Worm (Caenorhabditis elegans) whole organism, L1 larva: ENCODE data around the gene sra-26.
"Not testable (repeated sequence)": the region's sequence is repeated elsewhere in the genome, so short reads cannot be mapped to it uniquely, and the experiment has no call there.

Experiments used
- C16A3.4 ChIP-seq: fragments of 150-350 bp; optimal IDR thresholded peaks from 2 replicates; lab custom pipeline; 2014; ENCODE audit warnings: missing biosample characterization, missing genetic modification characterization
- C34B4.2 ChIP-seq: sonication (generic microtip); optimal IDR thresholded peaks from 2 replicates; lab custom pipeline; 2017; ENCODE audit warnings: mild to moderate bottlenecking, missing genetic modification characterization, missing compliant biosample characterization
- Y116A8C.19 ChIP-seq: sonication (generic microtip); optimal IDR thresholded peaks from 2 replicates; lab custom pipeline; 2016; ENCODE audit warnings: missing compliant biosample characterization, missing genetic modification characterization, borderline replicate concordance
- aly-2 ChIP-seq: fragments of 150-350 bp; optimal IDR thresholded peaks from 2 replicates; lab custom pipeline; 2014; ENCODE audit warnings: missing biosample characterization, missing genetic modification characterization
- ama-1 ChIP-seq: fragments of 150-350 bp; optimal IDR thresholded peaks from 2 replicates; lab custom pipeline; 2014
- ceh-8 ChIP-seq: fragments of 200-800 bp; sonication (Bioruptor generic); optimal IDR thresholded peaks from 2 replicates; lab custom pipeline; 2018; ENCODE audit warnings: mild to moderate bottlenecking, missing genetic modification characterization, moderate library complexity, missing compliant biosample characterization
- ceh-82 ChIP-seq, 3 experiments: fragments of 150-350 bp in 1 of 3; sonication (generic microtip) in 2 of 3; optimal IDR thresholded peaks; 2 replicates each; lab custom pipeline; 2014 to 2017; ENCODE audit warnings: missing biosample characterization in 3 of 3, missing genetic modification characterization in 3 of 3
- ceh-88 ChIP-seq: fragments of 200-800 bp; sonication (Bioruptor generic); IDR thresholded peaks from 2 replicates; pipeline ENCODE4 v1.3.6; 2022; ENCODE audit warnings: missing genetic modification characterization, missing compliant biosample characterization
- dsc-1 ChIP-seq: sonication (generic microtip); optimal IDR thresholded peaks from 2 replicates; lab custom pipeline; 2016; ENCODE audit warnings: mild to moderate bottlenecking, missing genetic modification characterization, missing compliant biosample characterization
- efl-3 ChIP-seq: fragments of 200-800 bp; sonication (Bioruptor generic); optimal IDR thresholded peaks from 2 replicates; lab custom pipeline; 2018; ENCODE audit warnings: mild to moderate bottlenecking, missing genetic modification characterization, missing compliant biosample characterization
- egl-13 ChIP-seq: sonication (generic microtip); optimal IDR thresholded peaks from 2 replicates; lab custom pipeline; 2016; ENCODE audit warnings: missing genotype, missing genetic modification reagents, missing genetic modification characterization, missing compliant biosample characterization
- elt-2 ChIP-seq: sonication (generic microtip); optimal IDR thresholded peaks from 2 replicates; lab custom pipeline; 2016; ENCODE audit warnings: missing genetic modification characterization, mild to moderate bottlenecking, inconsistent platforms, missing compliant biosample characterization, missing genetic modification reagents
- elt-3 ChIP-seq, 6 experiments: fragments of 150-350 bp in 1 of 6; sonication (generic microtip); optimal IDR thresholded peaks; 2 replicates each; lab custom pipeline; 2017 to 2018; ENCODE audit warnings: missing biosample characterization in 6 of 6, missing genetic modification characterization in 6 of 6, inconsistent platforms in 1 of 6
- grh-1 ChIP-seq: fragments of 200-800 bp; sonication (Bioruptor generic); IDR thresholded peaks from 2 replicates; pipeline ENCODE4 v1.3.6; 2022; ENCODE audit warnings: missing genetic modification reagents, missing genetic modification characterization, missing compliant biosample characterization
- hpl-2 ChIP-seq: fragments of 150-350 bp; optimal IDR thresholded peaks from 2 replicates; lab custom pipeline; 2014; ENCODE audit warnings: missing biosample characterization, missing genetic modification reagents, missing genetic modification characterization
- jun-1 ChIP-seq: fragments of 150-350 bp; optimal IDR thresholded peaks from 2 replicates; lab custom pipeline; 2014; ENCODE audit warnings: missing biosample characterization, missing genetic modification reagents, missing genetic modification characterization
- lin-13 ChIP-seq: fragments of 150-350 bp; optimal IDR thresholded peaks from 2 replicates; lab custom pipeline; 2014; ENCODE audit warnings: missing biosample characterization, missing genetic modification reagents, missing genetic modification characterization
- lin-15B ChIP-seq: fragments of 150-350 bp; sonication (generic microtip); optimal IDR thresholded peaks from 3 replicates; lab custom pipeline; 2014; ENCODE audit warnings: missing biosample characterization, missing genetic modification characterization
- lin-35 ChIP-seq, 2 experiments: fragments of 150-350 bp; optimal IDR thresholded peaks; 2 replicates each; lab custom pipeline; 2014; ENCODE audit warnings: missing biosample characterization in 2 of 2, missing genetic modification characterization in 2 of 2, missing genetic modification reagents in 2 of 2
- lin-39 ChIP-seq: fragments of 150-350 bp; optimal IDR thresholded peaks from 2 replicates; lab custom pipeline; 2014; ENCODE audit warnings: missing biosample characterization, missing genetic modification reagents, missing genetic modification characterization
- mab-9 ChIP-seq: fragments of 200-800 bp; sonication (Bioruptor generic); IDR thresholded peaks from 2 replicates; pipeline ENCODE4 v1.3.6; 2022; ENCODE audit warnings: missing genetic modification reagents, missing genetic modification characterization, missing compliant biosample characterization
- mep-1 ChIP-seq: fragments of 150-350 bp; optimal IDR thresholded peaks from 2 replicates; lab custom pipeline; 2014; ENCODE audit warnings: missing biosample characterization, missing genetic modification characterization
- nhr-20 ChIP-seq: sonication (generic microtip); optimal IDR thresholded peaks from 2 replicates; lab custom pipeline; 2016; ENCODE audit warnings: mild to moderate bottlenecking, missing genetic modification characterization, missing compliant biosample characterization
- nhr-28 ChIP-seq: fragments of 150-350 bp; optimal IDR thresholded peaks from 2 replicates; lab custom pipeline; 2014; ENCODE audit warnings: missing biosample characterization, missing genetic modification characterization
- nhr-47 ChIP-seq: sonication (generic microtip); optimal IDR thresholded peaks from 2 replicates; lab custom pipeline; 2016; ENCODE audit warnings: mild to moderate bottlenecking, missing genetic modification characterization, moderate library complexity, missing compliant biosample characterization
- nhr-71 ChIP-seq: sonication (generic microtip); optimal IDR thresholded peaks from 2 replicates; lab custom pipeline; 2016; ENCODE audit warnings: mild to moderate bottlenecking, missing genetic modification characterization, moderate library complexity, missing compliant biosample characterization
- nhr-77 ChIP-seq: fragments of 150-350 bp; optimal IDR thresholded peaks from 2 replicates; lab custom pipeline; 2014; ENCODE audit warnings: missing biosample characterization, missing genetic modification characterization
- nhr-85 ChIP-seq: sonication (generic microtip); peaks from one replicate; lab custom pipeline; 2016; ENCODE audit warnings: missing genetic modification characterization, inconsistent platforms, missing compliant biosample characterization
- rnt-1 ChIP-seq: sonication (generic microtip); optimal IDR thresholded peaks from 2 replicates; lab custom pipeline; 2016; ENCODE audit warnings: mild to moderate bottlenecking, missing genetic modification characterization, moderate library complexity, missing compliant biosample characterization
- snu-23 ChIP-seq: sonication (generic microtip); optimal IDR thresholded peaks from 2 replicates; lab custom pipeline; 2016; ENCODE audit warnings: missing genetic modification characterization, missing compliant biosample characterization
- sptf-1 ChIP-seq: fragments of 150-350 bp; optimal IDR thresholded peaks from 2 replicates; lab custom pipeline; 2014; ENCODE audit warnings: missing biosample characterization, missing genetic modification characterization
- unc-62 ChIP-seq: fragments of 150-350 bp; optimal IDR thresholded peaks from 2 replicates; lab custom pipeline; 2014; ENCODE audit warnings: missing biosample characterization, missing genetic modification reagents, missing genetic modification characterization
- vab-15 ChIP-seq: sonication (generic microtip); optimal IDR thresholded peaks from 2 replicates; lab custom pipeline; 2017; ENCODE audit warnings: missing genotype, mild to moderate bottlenecking, missing genetic modification characterization, missing compliant biosample characterization
- xbp-1 ChIP-seq: sonication (generic microtip); optimal IDR thresholded peaks from 2 replicates; lab custom pipeline; 2016; ENCODE audit warnings: missing genetic modification characterization, missing compliant biosample characterization
- ztf-4 ChIP-seq: fragments of 150-350 bp; optimal IDR thresholded peaks from 2 replicates; lab custom pipeline; 2014; ENCODE audit warnings: missing biosample characterization, missing genetic modification characterization

sra-26 gene

ce11 chrII:6636136-6636535, 15.5 kb downstream of the sra-26 start, which contains the start of gene T19D12.5:
T19D12.5 (minus strand) TSS chrII:6636236.
- TF ChIP-seq nhr-71 (tag; lab: Kevin White, UChicago), result no peak
- TF ChIP-seq mep-1 (tag; lab: Kevin White, UChicago), result no peak
- TF ChIP-seq sptf-1 (tag; lab: Kevin White, UChicago), result no peak
- TF ChIP-seq efl-3 (GFP tag; lab: Kevin White, UChicago), result no peak
- TF ChIP-seq hpl-2 (GFP tag; lab: Kevin White, UChicago), result no peak
- TF ChIP-seq dsc-1, result no peak
- TF ChIP-seq mab-9, result no peak
- no peak for TF ChIP-seq lin-15B

DNA sequence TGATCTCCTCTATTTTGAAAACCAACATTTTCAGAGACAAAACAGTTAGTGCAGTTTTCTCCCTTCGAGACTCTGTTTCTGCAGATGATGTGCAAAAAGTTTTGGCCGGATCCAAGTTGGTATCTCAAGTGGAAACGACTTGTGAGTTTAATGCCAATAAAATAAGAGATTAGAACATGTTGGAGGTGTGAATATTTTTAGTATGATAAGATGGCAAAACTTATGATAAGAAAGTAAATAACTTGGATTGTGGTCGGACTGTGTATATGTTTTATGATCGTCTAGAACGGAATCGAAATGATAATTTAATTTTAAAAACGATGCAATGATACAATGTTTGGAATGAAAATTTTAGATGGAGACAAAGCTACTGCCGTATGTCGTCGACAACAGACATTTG, 19.6 kb downstream of the sra-26 start:
- TF ChIP-seq elt-2 (tag; lab: Kevin White, UChicago) (peak; percentile 67), unc-62 (no peak)

DNA sequence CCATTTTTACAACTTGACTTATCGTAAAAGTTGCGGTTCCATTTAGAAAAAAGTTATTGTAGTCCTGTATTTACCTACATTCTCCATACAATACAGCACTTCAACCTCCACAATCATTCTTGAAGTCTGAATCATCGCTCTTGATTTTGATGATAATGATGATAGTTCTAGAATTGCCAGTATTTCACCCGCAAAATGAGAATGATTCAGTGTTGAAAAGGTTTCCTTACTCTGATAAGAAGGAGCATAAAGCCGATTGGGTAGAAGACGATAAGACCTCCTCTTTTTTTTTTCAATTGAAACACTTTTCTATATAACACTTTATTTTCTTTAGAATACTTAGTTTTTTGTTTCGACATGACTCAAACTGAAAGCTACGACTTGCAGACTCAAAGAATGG, 20.8 kb downstream of the sra-26 start, which contains the start of gene T19D12.4:
Gene T19D12.4, plus strand, starts transcription at position 295 of the 400 bp plus-strand sequence.
- TF ChIP-seq elt-2 (tag; lab: Kevin White, UChicago), result peak; percentile 82
- no peak for TF ChIP-seq snu-23 (GFP tag; lab: Kevin White, UChicago)
- TF ChIP-seq, all 84 proteins: peak for 1

DNA sequence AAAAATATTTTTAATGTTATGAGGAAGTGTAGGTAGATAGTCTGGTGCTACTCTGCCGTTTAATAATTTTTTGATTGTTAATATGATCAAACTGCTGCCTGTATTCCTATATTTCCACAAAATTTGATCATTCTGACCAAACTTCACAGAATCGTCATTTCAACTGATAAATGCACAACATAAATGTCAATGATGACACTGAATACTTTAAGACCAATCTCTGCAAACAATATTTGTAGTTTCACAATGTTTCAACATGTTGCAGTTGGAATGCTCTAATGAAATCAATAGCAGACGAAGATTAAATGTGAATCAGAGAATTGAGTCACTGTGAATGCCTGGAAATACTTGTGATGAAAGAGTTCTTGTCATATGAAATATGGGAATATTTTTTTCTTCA, 21.8 kb downstream of the sra-26 start:
- TF ChIP-seq ceh-88 (GFP tag; lab: Robert Waterston, UW), result no peak

ce11 chrII:6628397-6628796, 23.2 kb downstream of the sra-26 start:
- TF ChIP-seq nhr-20 (no peak), elt-2 (tag; lab: Kevin White, UChicago) (peak; percentile 35)

DNA sequence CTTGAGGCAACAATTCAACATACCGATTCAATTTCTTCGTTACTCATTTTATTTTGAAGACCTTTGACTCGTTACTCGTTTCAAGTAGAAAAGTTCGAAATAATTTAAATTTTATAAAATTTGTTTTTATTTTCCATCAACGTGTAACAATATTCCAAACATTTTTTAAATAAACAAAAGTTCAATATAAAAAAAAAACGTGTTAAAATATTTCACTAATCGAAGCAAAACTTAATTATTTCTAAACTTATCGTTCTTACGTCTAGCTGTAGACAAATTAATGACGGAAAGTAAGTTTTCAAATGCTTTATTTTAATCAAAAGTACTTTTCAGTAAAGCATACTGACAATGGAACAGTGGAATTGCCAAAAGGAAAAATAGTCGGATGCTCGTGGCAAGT, 24.4 kb downstream of the sra-26 start, which contains the start of the genes F54H5.5 and F54H5.2:
Gene F54H5.5, minus strand, starts transcription at position 101 of the 400 bp plus-strand sequence.
Gene F54H5.2, plus strand, starts transcription at position 303 of the 400 bp plus-strand sequence.
- not testable (repeated sequence) for TF ChIP-seq lin-13 (GFP tag; lab: Kevin White, UChicago); vab-15 (tag; lab: Kevin White, UChicago); ama-1 (lab: Kevin White, UChicago)

DNA sequence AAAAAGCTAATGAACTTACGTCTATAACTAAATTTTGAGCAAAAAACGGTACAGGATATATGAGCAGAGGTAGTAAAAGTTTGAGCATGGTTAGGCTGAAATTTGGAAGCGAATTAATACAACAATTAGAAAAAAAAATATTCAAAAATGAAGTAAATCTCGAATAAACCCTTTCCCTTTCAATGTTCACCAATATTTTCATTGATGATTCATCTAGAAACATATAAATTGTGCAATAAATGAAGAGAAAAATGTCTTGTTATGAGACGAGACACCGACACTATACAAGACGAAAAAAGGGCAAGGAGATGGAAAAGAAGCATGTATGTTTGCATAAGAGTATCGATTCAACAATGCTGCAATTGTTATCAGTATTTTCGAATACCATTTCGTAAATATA, 26.3 kb downstream of the sra-26 start, which contains the start of gene F54H5.14:
Gene F54H5.14, minus strand, starts transcription at position 101 of the 400 bp plus-strand sequence.
- TF ChIP-seq aly-2 (tag; lab: Kevin White, UChicago) (no peak), elt-2 (tag; lab: Kevin White, UChicago) (no peak), lin-39 (no peak), rnt-1 (no peak)

- TF ChIP-seq elt-3 (tag; optimal IDR thresholded peaks at IDR 0.05; lab: Kevin White, UChicago) (no peak), C34B4.2 (tag; lab: Kevin White, UChicago) (no peak), ztf-4 (tag; lab: Kevin White, UChicago) (no peak), nhr-85 (tag; lab: Kevin White, UChicago) (no peak)
These were observed 29.7 kb downstream of the sra-26 start, which contains the start of gene F54H5.3 for ce11 chrII:6621886-6622285. F54H5.3 (plus strand) TSS chrII:6622186.

DNA sequence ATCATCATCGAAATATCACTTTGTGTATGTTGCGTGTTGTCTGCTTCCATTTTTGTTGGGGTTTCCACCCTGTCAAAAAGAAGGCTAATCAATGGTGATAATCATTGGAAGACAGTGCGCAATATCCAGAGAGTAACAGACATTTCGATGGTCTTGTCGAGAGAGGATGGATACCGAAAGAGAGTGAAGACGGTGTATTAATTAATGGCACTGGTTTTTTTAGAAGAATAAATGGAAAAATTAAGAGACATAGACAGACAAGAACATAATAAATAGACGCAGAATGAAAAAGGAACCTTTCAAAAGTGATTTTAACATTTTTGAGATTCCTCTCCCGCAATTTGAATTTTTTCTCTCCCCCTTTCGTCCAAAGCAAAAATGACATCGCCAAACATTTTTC, 32.6 kb downstream of the sra-26 start:
- no peak for TF ChIP-seq nhr-28
- no peak for TF ChIP-seq grh-1 (GFP tag; lab: Robert Waterston, UW)
- TF ChIP-seq xbp-1 (tag; lab: Kevin White, UChicago), result no peak
- TF ChIP-seq rnt-1, result no peak
- TF ChIP-seq nhr-47 (tag; lab: Kevin White, UChicago), result no peak
- TF ChIP-seq C16A3.4 (tag; lab: Kevin White, UChicago), result no peak
- no peak for TF ChIP-seq egl-13 (tag; lab: Kevin White, UChicago)
- no peak for TF ChIP-seq elt-2 (tag; lab: Kevin White, UChicago)
- TF ChIP-seq hpl-2 (GFP tag; lab: Kevin White, UChicago), result no peak
- TF ChIP-seq mab-9, result no peak
- TF ChIP-seq elt-3 (tag; optimal IDR thresholded peaks at IDR 0.05; lab: Kevin White, UChicago), result peak in 3 of 6 experiments; percentile 21 to 79 (median 24)
- no peak for TF ChIP-seq lin-15B
- no peak for TF ChIP-seq jun-1 (tag; lab: Kevin White, UChicago)
- TF ChIP-seq nhr-77 (tag; lab: Kevin White, UChicago), result no peak
- TF ChIP-seq ztf-4 (tag; lab: Kevin White, UChicago), result no peak
- TF ChIP-seq ceh-8 (GFP tag; lab: Kevin White, UChicago), result no peak
- peak in 1 of 2 experiments; percentile 13 for TF ChIP-seq lin-35 (GFP tag; optimal IDR thresholded peaks at IDR 0.05; lab: Kevin White, UChicago)
- TF ChIP-seq mep-1 (tag; lab: Kevin White, UChicago), result no peak
- TF ChIP-seq ceh-82 (tag; optimal IDR thresholded peaks at IDR 0.05; lab: Kevin White, UChicago), result no peak
- no peak for TF ChIP-seq Y116A8C.19 (tag; lab: Kevin White, UChicago)
